Fruit fly (Drosophila melanogaster) whole organism, embryonic: Measurements from ENCODE around the gene mask.

ENCODE experiments used
- Awh ChIP-seq: fragments of 200-800 bp; sonication (Bioruptor generic); IDR thresholded peaks from 2 replicates; pipeline ENCODE4, ENCODE4 v1.3.6; 2022; ENCODE audit warnings: missing biosample characterization, missing genetic modification characterization
- B-H1 ChIP-seq: fragments of 200-800 bp; sonication (Bioruptor generic); IDR thresholded peaks from 3 replicates; pipeline ENCODE4 v1.3.6; 2022; ENCODE audit warnings: missing biosample characterization, missing genetic modification characterization
- BtbVII ChIP-seq: fragments of 200-800 bp; sonication (Bioruptor generic); optimal IDR thresholded peaks from 3 replicates; lab custom pipeline; 2017; ENCODE audit warnings: missing biosample characterization, mild to moderate bottlenecking, missing genetic modification characterization
- CG10654 ChIP-seq: fragments of 200-800 bp; sonication (Bioruptor generic); optimal IDR thresholded peaks from 2 replicates; lab custom pipeline; 2016; ENCODE audit warnings: missing biosample characterization, missing genetic modification characterization
- CG10979 ChIP-seq: fragments of 200-800 bp; sonication (Bioruptor generic); optimal IDR thresholded peaks from 2 replicates; lab custom pipeline; 2018; ENCODE audit warnings: missing biosample characterization, mild to moderate bottlenecking, missing genetic modification characterization, moderate library complexity
- CG11085 ChIP-seq: fragments of 200-800 bp; sonication (Bioruptor generic); IDR thresholded peaks from 2 replicates; pipeline ENCODE4 v1.3.6; 2022; ENCODE audit warnings: missing biosample characterization, missing genetic modification characterization
- CG11247 ChIP-seq: fragments of 200-800 bp; sonication (Bioruptor generic); IDR thresholded peaks from 2 replicates; pipeline ENCODE4 v1.3.6; 2022; ENCODE audit warnings: missing biosample characterization, missing genetic modification characterization
- CG12104 ChIP-seq: fragments of 200-800 bp; sonication (Bioruptor generic); optimal IDR thresholded peaks from 3 replicates; lab custom pipeline; 2016; ENCODE audit warnings: missing biosample characterization, missing genetic modification characterization
- CG13287 ChIP-seq: fragments of 200-800 bp; sonication (Bioruptor generic); IDR thresholded peaks from 2 replicates; pipeline ENCODE4 v1.3.6; 2022; ENCODE audit warnings: missing biosample characterization, missing genetic modification characterization; ENCODE audit not compliant: partially characterized antibody
- CG14667 ChIP-seq: fragments of 200-800 bp; sonication (Bioruptor generic); IDR thresholded peaks from 2 replicates; pipeline ENCODE4 v1.3.6; 2022; ENCODE audit warnings: missing biosample characterization, missing genetic modification characterization
- CG17186 ChIP-seq: fragments of 200-800 bp; sonication (Bioruptor generic); optimal IDR thresholded peaks from 3 replicates; lab custom pipeline; 2017; ENCODE audit warnings: missing biosample characterization, missing genetic modification reagents, missing genetic modification characterization
- CG17359 ChIP-seq: fragments of 200-800 bp; sonication (Bioruptor generic); optimal IDR thresholded peaks from 3 replicates; lab custom pipeline; 2018; ENCODE audit warnings: missing biosample characterization, mild to moderate bottlenecking, missing genetic modification characterization, moderate library complexity
- CG2116 ChIP-seq: fragments of 200-800 bp; sonication (Bioruptor generic); optimal IDR thresholded peaks from 3 replicates; lab custom pipeline; 2018; ENCODE audit warnings: missing biosample characterization, mild to moderate bottlenecking, missing genetic modification characterization
- CG3847 ChIP-seq: fragments of 200-800 bp; sonication (Bioruptor generic); IDR thresholded peaks from 2 replicates; pipeline ENCODE4 v1.3.6; 2022; ENCODE audit warnings: missing biosample characterization, missing genetic modification characterization
- CG3995 ChIP-seq: fragments of 200-800 bp; sonication (Bioruptor generic); optimal IDR thresholded peaks from 3 replicates; lab custom pipeline; 2016; ENCODE audit warnings: missing biosample characterization, missing genetic modification characterization
- CG42726 ChIP-seq: fragments of 200-800 bp; sonication (Bioruptor generic); IDR thresholded peaks from 2 replicates; pipeline ENCODE4 v1.3.6; 2022; ENCODE audit warnings: missing biosample characterization, missing genetic modification characterization; ENCODE audit not compliant: partially characterized antibody
- CG4360 ChIP-seq: fragments of 200-800 bp; sonication (Bioruptor generic); IDR thresholded peaks from 2 replicates; pipeline ENCODE4 v1.3.6; 2022; ENCODE audit warnings: missing biosample characterization, missing genetic modification characterization
- CG4424 ChIP-seq: fragments of 200-800 bp; sonication (Bioruptor generic); optimal IDR thresholded peaks from 3 replicates; lab custom pipeline; 2016; ENCODE audit warnings: missing biosample characterization, missing genetic modification characterization
- CG7271 ChIP-seq: fragments of 200-800 bp; sonication (Bioruptor generic); optimal IDR thresholded peaks from 2 replicates; lab custom pipeline; 2018; ENCODE audit warnings: missing biosample characterization, mild to moderate bottlenecking, missing genetic modification characterization, moderate library complexity
- CG9727 ChIP-seq: fragments of 200-800 bp; sonication (Bioruptor generic); optimal IDR thresholded peaks from 3 replicates; lab custom pipeline; 2017; ENCODE audit warnings: missing biosample characterization, mild to moderate bottlenecking, missing genetic modification characterization
- CG9817 ChIP-seq: fragments of 200-800 bp; sonication (Bioruptor generic); optimal IDR thresholded peaks from 2 replicates; lab custom pipeline; 2018; ENCODE audit warnings: missing biosample characterization, mild to moderate bottlenecking, missing genetic modification characterization, moderate library complexity
- Dbx ChIP-seq: fragments of 200-800 bp; sonication (Bioruptor generic); IDR thresholded peaks from 3 replicates; pipeline ENCODE4 v1.3.6; 2022; ENCODE audit warnings: missing biosample characterization, missing genetic modification characterization
- Dip2 ChIP-seq: fragments of 200-800 bp; sonication (Bioruptor generic); IDR thresholded peaks from 2 replicates; pipeline ENCODE4 v1.3.6; 2022; ENCODE audit warnings: missing biosample characterization, missing genetic modification characterization
- Hand ChIP-seq: fragments of 200-800 bp; sonication (Bioruptor generic); optimal IDR thresholded peaks from 2 replicates; lab custom pipeline; 2017; ENCODE audit warnings: mild to moderate bottlenecking, missing biosample characterization, missing genetic modification reagents, missing genetic modification characterization
- Jarid2 ChIP-seq: fragments of 200-800 bp; sonication (Bioruptor generic); optimal IDR thresholded peaks from 3 replicates; lab custom pipeline; 2017; ENCODE audit warnings: mild to moderate bottlenecking, missing biosample characterization, missing genetic modification reagents, missing genetic modification characterization
- NK7.1 ChIP-seq: fragments of 200-800 bp; sonication (Bioruptor generic); optimal IDR thresholded peaks from 3 replicates; lab custom pipeline; 2016; ENCODE audit warnings: missing biosample characterization, missing genetic modification characterization
- PHDP ChIP-seq: fragments of 200-800 bp; sonication (Bioruptor generic); optimal IDR thresholded peaks from 3 replicates; lab custom pipeline; 2018; ENCODE audit warnings: missing biosample characterization, mild to moderate bottlenecking, missing genetic modification characterization, moderate library complexity
- Ravus ChIP-seq: fragments of 200-800 bp; sonication (Bioruptor generic); IDR thresholded peaks from 2 replicates; pipeline ENCODE4 v1.3.6; 2022; ENCODE audit warnings: missing biosample characterization, missing genetic modification characterization
- Rfx ChIP-seq: fragments of 200-800 bp; sonication (Bioruptor generic); IDR thresholded peaks from 2 replicates; pipeline ENCODE4 v1.3.6; 2022; ENCODE audit warnings: missing biosample characterization, missing genetic modification characterization
- Stat92E ChIP-seq, 3 experiments: fragments of >200 bp in 2 of 3; fragments of 200-800 bp in 1 of 3; sonication (Bioruptor generic) in 1 of 3; optimal IDR thresholded peaks; 2 replicates each; lab custom pipeline; 2017 to 2019; ENCODE audit warnings: missing biosample characterization in 3 of 3, missing genetic modification characterization in 3 of 3, mild to moderate bottlenecking in 1 of 3, moderate library complexity in 1 of 3
- TFAM ChIP-seq: fragments of 200-800 bp; sonication (Bioruptor generic); optimal IDR thresholded peaks from 2 replicates; lab custom pipeline; 2017; ENCODE audit warnings: missing biosample characterization, missing genetic modification characterization, inconsistent platforms
- Trl ChIP-seq, 3 experiments: fragments of >200 bp in 2 of 3; fragments of 200-800 bp in 1 of 3; sonication (Bioruptor generic) in 1 of 3; optimal IDR thresholded peaks; 2 replicates in 1 of 3; 3 replicates in 2 of 3; lab custom pipeline; 2016 to 2017; ENCODE audit warnings: missing biosample characterization in 1 of 3, missing genetic modification characterization in 1 of 3
- chinmo ChIP-seq: fragments of 200-800 bp; sonication (Bioruptor generic); IDR thresholded peaks from 4 replicates; pipeline ENCODE4 v1.3.6; 2022; ENCODE audit warnings: missing biosample characterization, missing genetic modification characterization; ENCODE audit not compliant: partially characterized antibody
- chm ChIP-seq: fragments of 200-800 bp; sonication (Bioruptor generic); IDR thresholded peaks from 2 replicates; pipeline ENCODE4 v1.3.6; 2022; ENCODE audit warnings: missing biosample characterization, missing genetic modification characterization
- cwo ChIP-seq: fragments of 200-800 bp; sonication (Bioruptor generic); optimal IDR thresholded peaks from 3 replicates; lab custom pipeline; 2017; ENCODE audit warnings: missing biosample characterization, missing genetic modification characterization, mild to moderate bottlenecking, moderate library complexity, missing genetic modification reagents
- dan ChIP-seq: fragments of 200-800 bp; sonication (Bioruptor generic); IDR thresholded peaks from 2 replicates; pipeline ENCODE4 v1.3.6; 2022; ENCODE audit warnings: missing biosample characterization, missing genetic modification characterization
- emc ChIP-seq: fragments of 200-800 bp; sonication (Bioruptor generic); optimal IDR thresholded peaks from 2 replicates; lab custom pipeline; 2016; ENCODE audit warnings: missing biosample characterization, missing genetic modification characterization
- fd64A ChIP-seq: fragments of 200-800 bp; sonication (Bioruptor generic); optimal IDR thresholded peaks from 3 replicates; lab custom pipeline; 2018; ENCODE audit warnings: missing biosample characterization, mild to moderate bottlenecking, missing genetic modification characterization
- gsb-n ChIP-seq: fragments of 200-800 bp; sonication (Bioruptor generic); optimal IDR thresholded peaks from 3 replicates; lab custom pipeline; 2018; ENCODE audit warnings: missing biosample characterization, mild to moderate bottlenecking, missing genetic modification characterization
- lola ChIP-seq, 3 experiments: fragments of >200 bp in 2 of 3; fragments of 200-800 bp in 1 of 3; sonication (Bioruptor generic) in 1 of 3; optimal IDR thresholded peaks; 2 replicates each; lab custom pipeline; 2017 to 2019; ENCODE audit warnings: missing biosample characterization in 3 of 3, missing genetic modification characterization in 3 of 3, mild to moderate bottlenecking in 1 of 3, moderate library complexity in 1 of 3
- prd ChIP-seq, 3 experiments: fragments of >200 bp in 2 of 3; fragments of 200-800 bp in 1 of 3; sonication (Bioruptor generic) in 1 of 3; optimal IDR thresholded peaks in 2 of 3; IDR thresholded peaks in 1 of 3; 2 replicates in 2 of 3; 3 replicates in 1 of 3; pipeline versions ENCODE4 v1.3.6 to Lab custom; 2017 to 2022; ENCODE audit warnings: missing biosample characterization in 1 of 3, missing genetic modification characterization in 1 of 3
- repo ChIP-seq: fragments of 200-800 bp; sonication (Bioruptor generic); optimal IDR thresholded peaks from 2 replicates; lab custom pipeline; 2016; ENCODE audit warnings: missing biosample characterization, missing genetic modification characterization
- row ChIP-seq: fragments of 200-800 bp; sonication (Bioruptor generic); IDR thresholded peaks from 3 replicates; pipeline ENCODE4 v1.3.6; 2022; ENCODE audit warnings: missing biosample characterization, missing genetic modification characterization
- sc ChIP-seq, 3 experiments: fragments of >200 bp in 2 of 3; fragments of 200-800 bp in 1 of 3; sonication (Bioruptor generic) in 1 of 3; optimal IDR thresholded peaks; 2 replicates in 2 of 3; 3 replicates in 1 of 3; lab custom pipeline; 2017; ENCODE audit warnings: mild to moderate bottlenecking in 1 of 3, missing biosample characterization in 1 of 3, missing genetic modification characterization in 1 of 3, missing genetic modification reagents in 1 of 3
- schlank ChIP-seq: fragments of 200-800 bp; sonication (Bioruptor generic); optimal IDR thresholded peaks from 2 replicates; lab custom pipeline; 2018; ENCODE audit warnings: missing biosample characterization, mild to moderate bottlenecking, missing genetic modification characterization
- tio ChIP-seq: fragments of 200-800 bp; sonication (Bioruptor generic); optimal IDR thresholded peaks from 2 replicates; lab custom pipeline; 2017; ENCODE audit warnings: missing biosample characterization, missing genetic modification characterization, inconsistent platforms
- vfl ChIP-seq: fragments of 200-800 bp; sonication (Bioruptor generic); optimal IDR thresholded peaks from 2 replicates; lab custom pipeline; 2016; ENCODE audit warnings: missing biosample characterization, missing genetic modification characterization

The mask gene

DNA sequence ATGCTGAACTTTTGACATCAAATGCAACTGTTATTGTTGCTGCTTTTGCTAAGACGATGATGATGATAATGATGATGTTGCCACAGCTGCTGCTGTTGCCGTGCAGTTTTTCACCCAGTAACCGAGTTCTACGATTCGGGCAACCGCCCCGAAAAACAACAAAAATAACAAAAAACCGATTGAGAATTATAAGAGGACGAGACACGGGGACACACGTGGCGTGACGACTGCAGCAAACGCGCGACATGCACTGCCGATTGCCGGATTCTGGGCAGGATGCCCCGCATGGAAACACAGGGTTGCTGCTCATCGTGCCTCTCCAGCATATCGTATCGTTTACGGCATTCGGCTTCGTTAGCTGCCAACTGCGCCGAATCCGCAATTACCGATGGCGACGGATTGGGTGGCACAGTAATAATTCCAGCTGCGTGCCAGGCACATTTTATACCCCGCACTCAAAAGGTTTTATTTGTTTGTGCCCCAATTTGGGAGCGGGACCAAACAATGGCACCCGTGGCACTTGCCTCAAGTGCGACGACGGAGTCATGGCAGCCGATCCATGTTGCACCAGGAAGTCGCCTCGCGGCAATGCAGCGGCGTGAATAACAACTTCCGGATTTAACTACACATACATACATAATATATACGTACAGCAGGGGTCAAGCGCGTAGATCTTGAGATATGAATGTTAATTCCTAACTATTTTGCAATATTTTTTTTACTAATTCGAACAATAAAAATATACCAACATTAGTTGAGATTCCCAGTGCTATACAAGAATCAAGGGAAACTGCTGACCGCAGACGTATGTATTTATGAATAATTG is 33.4 kb downstream of the mask start (continued):
- TF ChIP-seq Stat92E (GFP tag; optimal IDR thresholded peaks at IDR 0.05; lab: Kevin White, UChicago) (no peak), sc (optimal IDR thresholded peaks at IDR 0.05; lab: Kevin White, UChicago) (no peak), sc (GFP tag; optimal IDR thresholded peaks at IDR 0.05; lab: Kevin White, UChicago) (no peak), vfl (GFP tag; lab: Kevin White, UChicago) (no peak), CG9727 (no peak), CG14667 (GFP tag; lab: Robert Waterston, UW) (no peak), CG2116 (peak; percentile 51), CG4424 (GFP tag; lab: Kevin White, UChicago) (no peak), Trl (optimal IDR thresholded peaks at IDR 0.05; lab: Kevin White, UChicago) (no peak), Trl (GFP tag; optimal IDR thresholded peaks at IDR 0.05; lab: Kevin White, UChicago) (no peak), CG11085 (GFP tag; lab: Robert Waterston, UW) (no peak), chm (GFP tag; lab: Robert Waterston, UW) (0 out of 2 replicates have a peak, but pooled peaks have one; percentile 42), CG4360 (GFP tag; lab: Robert Waterston, UW) (peak; percentile 49; the same call in 1 of the 2 replicates), TFAM (GFP tag; lab: Kevin White, UChicago) (no peak), lola (GFP tag; optimal IDR thresholded peaks at IDR 0.05; lab: Kevin White, UChicago) (no peak), CG7271 (tag; lab: Kevin White, UChicago) (no peak), Jarid2 (GFP tag; lab: Kevin White, UChicago) (peak; percentile 11), CG12104 (no peak), CG42726 (GFP tag; lab: Robert Waterston, UW) (no peak; the same call in 1 of the 2 replicates), Ravus (no peak), CG10979 (tag; lab: Kevin White, UChicago) (no peak), CG10654 (no peak), dan (GFP tag; lab: Robert Waterston, UW) (no peak), PHDP (no peak), tio (GFP tag; lab: Kevin White, UChicago) (no peak), row (GFP tag; lab: Robert Waterston, UW) (peak; percentile 58; the same call in 2 of the 3 replicates), Dip2 (GFP tag; lab: Robert Waterston, UW) (no peak), Hand (GFP tag; lab: Kevin White, UChicago) (no peak), emc (GFP tag; lab: Kevin White, UChicago) (no peak), chinmo (0 out of 4 replicates have a peak, but pooled peaks have one; percentile 42), CG3995 (GFP tag; lab: Kevin White, UChicago) (no peak), fd64A (GFP tag; lab: Kevin White, UChicago) (no peak), CG17359 (tag; lab: Kevin White, UChicago) (no peak), CG17186 (GFP tag; lab: Kevin White, UChicago) (no peak), schlank (tag; lab: Kevin White, UChicago) (no peak), CG3847 (GFP tag; lab: Robert Waterston, UW) (no peak), repo (GFP tag; lab: Kevin White, UChicago) (no peak), B-H1 (GFP tag; lab: Robert Waterston, UW) (no peak), BtbVII (no peak), Dbx (GFP tag; lab: Robert Waterston, UW) (no peak), NK7.1 (no peak), CG11247 (GFP tag; lab: Robert Waterston, UW) (no peak), CG9817 (tag; lab: Kevin White, UChicago) (no peak), Awh (GFP tag; lab: Robert Waterston, UW) (no peak), prd (optimal IDR thresholded peaks at IDR 0.05; lab: Kevin White, UChicago) (no peak), prd (GFP tag; IDR thresholded peaks at IDR 0.05; lab: Robert Waterston, UW) (0 out of 3 replicates have a peak, but pooled peaks have one; percentile 28), CG13287 (no peak), cwo (GFP tag; lab: Kevin White, UChicago) (no peak), Rfx (GFP tag; lab: Robert Waterston, UW) (0 out of 2 replicates have a peak, but pooled peaks have one; percentile 8), gsb-n (no peak)
